Worm (Caenorhabditis elegans) whole organism, L3 larva: ENCODE results near the gene F49H6.17.

Source experiments
- R02D3.7 ChIP-seq: fragments of 150-350 bp; optimal IDR thresholded peaks from 2 replicates; lab custom pipeline; 2014; ENCODE audit warnings: missing biosample characterization, missing genetic modification characterization
- egl-27 ChIP-seq: sonication (generic microtip); optimal IDR thresholded peaks from 4 replicates; lab custom pipeline; 2017; ENCODE audit warnings: missing biosample characterization, missing genetic modification reagents, missing genetic modification characterization
- elt-3 ChIP-seq, 3 experiments: fragments of 150-350 bp in 1 of 3; sonication (generic microtip) in 2 of 3; optimal IDR thresholded peaks; 2 replicates in 2 of 3; 4 replicates in 1 of 3; lab custom pipeline; 2014 to 2017; ENCODE audit warnings: missing biosample characterization in 3 of 3, missing genetic modification characterization in 3 of 3
- fos-1 ChIP-seq: fragments of 150-350 bp; optimal IDR thresholded peaks from 2 replicates; lab custom pipeline; 2014; ENCODE audit warnings: missing biosample characterization, missing genetic modification characterization
- jun-1 ChIP-seq: fragments of 150-350 bp; optimal IDR thresholded peaks from 2 replicates; lab custom pipeline; 2014; ENCODE audit warnings: missing biosample characterization, missing genetic modification reagents, missing genetic modification characterization
- lin-15B ChIP-seq: fragments of 150-350 bp; optimal IDR thresholded peaks from 2 replicates; lab custom pipeline; 2014; ENCODE audit warnings: missing biosample characterization, missing genetic modification characterization
- mml-1 ChIP-seq: fragments of 150-350 bp; sonication (generic microtip); optimal IDR thresholded peaks from 3 replicates; lab custom pipeline; 2014; ENCODE audit warnings: missing biosample characterization, missing genetic modification characterization
- nhr-11 ChIP-seq: fragments of 150-350 bp; optimal IDR thresholded peaks from 2 replicates; lab custom pipeline; 2014; ENCODE audit warnings: missing biosample characterization, missing genetic modification characterization
- nhr-76 ChIP-seq: fragments of 150-350 bp; sonication (generic microtip); optimal IDR thresholded peaks from 5 replicates; lab custom pipeline; 2014; ENCODE audit warnings: missing biosample characterization, missing genetic modification characterization
- nhr-77 ChIP-seq: fragments of 150-350 bp; optimal IDR thresholded peaks from 2 replicates; lab custom pipeline; 2014; ENCODE audit warnings: missing biosample characterization, missing genetic modification characterization
- skn-1 ChIP-seq: fragments of 150-350 bp; optimal IDR thresholded peaks from 2 replicates; lab custom pipeline; 2014; ENCODE audit warnings: missing biosample characterization, missing genetic modification characterization
- ztf-11 ChIP-seq: fragments of 150-350 bp; optimal IDR thresholded peaks from 2 replicates; lab custom pipeline; 2014; ENCODE audit warnings: missing biosample characterization, missing genetic modification characterization

DNA sequence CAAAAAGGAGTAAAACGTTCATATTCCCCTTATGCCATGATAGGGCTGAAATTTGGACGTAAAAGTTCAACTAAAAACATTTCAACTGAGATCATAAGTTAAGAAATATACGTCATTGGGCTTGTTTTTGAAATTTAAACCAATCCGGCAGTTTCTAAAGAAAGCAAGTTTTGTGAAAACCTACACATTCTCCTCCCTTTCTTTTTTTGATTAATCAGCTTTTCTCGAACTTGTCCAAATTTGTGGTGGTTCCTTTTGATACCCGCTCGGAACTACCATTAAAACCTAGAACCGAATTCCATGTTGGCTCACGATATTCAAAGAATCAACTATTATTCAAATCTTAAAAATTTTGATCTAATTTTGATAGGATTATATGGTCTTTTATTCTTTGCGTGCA lies 39.4 kb upstream of the F49H6.17 start, which contains the start of gene srz-54:
- TF ChIP-seq mml-1: no peak
- no peak for TF ChIP-seq nhr-11 (tag; lab: Kevin White, UChicago)
- TF ChIP-seq jun-1 (tag; lab: Kevin White, UChicago): no peak
- TF ChIP-seq lin-15B (tag; lab: Kevin White, UChicago): no peak
- no peak for TF ChIP-seq elt-3 (tag; optimal IDR thresholded peaks at IDR 0.05; lab: Kevin White, UChicago)
- no peak for TF ChIP-seq ztf-11
- TF ChIP-seq fos-1 (tag; lab: Kevin White, UChicago): no peak
- no peak for TF ChIP-seq nhr-76 (tag; lab: Kevin White, UChicago)
- no peak for TF ChIP-seq R02D3.7
- no peak for TF ChIP-seq egl-27 (tag; lab: Kevin White, UChicago)
- TF ChIP-seq skn-1 (tag; lab: Kevin White, UChicago): no peak
- TF ChIP-seq nhr-77 (tag; lab: Kevin White, UChicago): no peak
